Fruit fly (Drosophila melanogaster): ENCODE measurements around the gene Wdr24.

Wdr24 gene

DNA sequence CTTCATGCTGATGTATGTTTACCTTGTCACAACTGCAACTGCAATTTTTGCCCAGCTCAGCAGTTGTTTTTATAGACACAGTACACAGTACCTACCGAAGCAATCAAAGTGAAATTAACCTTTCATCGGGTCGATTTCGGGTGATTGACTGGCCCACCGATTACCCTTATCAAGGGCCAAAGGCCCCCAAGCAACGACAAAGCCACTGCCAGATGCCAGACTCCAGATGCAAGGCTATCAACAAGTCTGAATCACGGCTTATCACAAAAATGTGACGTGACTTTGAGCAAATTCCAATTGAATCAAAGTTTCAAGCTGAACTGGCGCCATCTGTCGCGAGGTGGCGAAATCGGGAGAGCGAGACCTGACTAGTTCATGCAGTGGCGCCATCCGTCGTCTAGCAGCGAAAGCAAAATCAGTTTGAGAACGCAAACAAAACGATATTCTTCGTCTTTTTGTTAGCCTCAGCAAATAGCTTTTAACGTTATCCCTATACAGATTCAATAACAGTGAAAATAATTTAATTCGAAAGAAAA, 28.0 kb downstream of the Wdr24 start, which contains the start of gene Obp99b (continued):
- no peak for TF ChIP-seq lbe (GFP tag; optimal IDR thresholded peaks at IDR 0.05)
- TF ChIP-seq slbo (GFP tag; IDR thresholded peaks at IDR 0.05) = peak; percentile 79
- TF ChIP-seq H15 (GFP tag; IDR thresholded peaks at IDR 0.05) = peak; percentile 90
- TF ChIP-seq CG13296 (GFP tag; optimal IDR thresholded peaks at IDR 0.05) = peak; percentile 75
- peak; percentile 63; the same call in 1 of the 2 replicates for TF ChIP-seq bowl (GFP tag; IDR thresholded peaks at IDR 0.05)
- TF ChIP-seq MESR4 (GFP tag; optimal IDR thresholded peaks at IDR 0.05) = peak; percentile 22
- peak; percentile 44 for TF ChIP-seq CG18599 (GFP tag; optimal IDR thresholded peaks at IDR 0.05)
- TF ChIP-seq Optix (GFP tag; IDR thresholded peaks at IDR 0.05) = peak; percentile 84
- peak; percentile 58 for TF ChIP-seq CG11504 (tag; optimal IDR thresholded peaks at IDR 0.05)
- TF ChIP-seq fd64A (GFP tag; optimal IDR thresholded peaks at IDR 0.05) = peak; percentile 87
- TF ChIP-seq CG15011 (GFP tag; optimal IDR thresholded peaks at IDR 0.05) = peak; percentile 48
- TF ChIP-seq cas (GFP tag; IDR thresholded peaks at IDR 0.05) = 0 out of 2 replicates have a peak, but pooled peaks have one; percentile 20
- TF ChIP-seq E2f1 (GFP tag; IDR thresholded peaks at IDR 0.05) = peak; percentile 71
- TF ChIP-seq Mad (GFP tag; optimal IDR thresholded peaks at IDR 0.05) = peak; percentile 78
- peak; percentile 34 for TF ChIP-seq Neu2 (GFP tag; optimal IDR thresholded peaks at IDR 0.05; ENCODE audit: borderline replicate concordance)
- TF ChIP-seq Doc2 (GFP tag; IDR thresholded peaks at IDR 0.05) = 0 out of 2 replicates have a peak, but pooled peaks have one; percentile 34
- no peak for TF ChIP-seq prd (optimal IDR thresholded peaks at IDR 0.05)
- TF ChIP-seq prd (GFP tag; IDR thresholded peaks at IDR 0.05) = peak; percentile 77
- peak; percentile 10 for TF ChIP-seq salm (tag; optimal IDR thresholded peaks at IDR 0.05)
- no peak for TF ChIP-seq Abd-B (GFP tag; optimal IDR thresholded peaks at IDR 0.05)
- TF ChIP-seq luna (GFP tag; optimal IDR thresholded peaks at IDR 0.05) = no peak
- peak; percentile 82 for TF ChIP-seq CG1233 (GFP tag; optimal IDR thresholded peaks at IDR 0.05)
- peak; percentile 94 for TF ChIP-seq CTCF (GFP tag; optimal IDR thresholded peaks at IDR 0.05)
- peak; percentile 25 for TF ChIP-seq da (GFP tag; optimal IDR thresholded peaks at IDR 0.05)
- peak; percentile 12 for TF ChIP-seq Kr (GFP tag; optimal IDR thresholded peaks at IDR 0.05)
- peak; percentile 79 for TF ChIP-seq BtbVII (GFP tag; optimal IDR thresholded peaks at IDR 0.05)
- TF ChIP-seq kni (GFP tag; optimal IDR thresholded peaks at IDR 0.05) = peak; percentile 52
- peak; percentile 85 for TF ChIP-seq CG10979 (tag; optimal IDR thresholded peaks at IDR 0.05)
- peak; percentile 6 for TF ChIP-seq Dek (tag; optimal IDR thresholded peaks at IDR 0.05)
- peak; percentile 91 for TF ChIP-seq CG12071 (GFP tag; optimal IDR thresholded peaks at IDR 0.05)
- no peak for TF ChIP-seq pros (GFP tag; optimal IDR thresholded peaks at IDR 0.05)
- TF ChIP-seq CG4820 (GFP tag; optimal IDR thresholded peaks at IDR 0.05) = peak; percentile 76
- peak; percentile 47 for TF ChIP-seq CG18476 (GFP tag; optimal IDR thresholded peaks at IDR 0.05)
- TF ChIP-seq kay (GFP tag; optimal IDR thresholded peaks at IDR 0.05) = no peak
- peak; percentile 47 for TF ChIP-seq fd96Cb (tag; optimal IDR thresholded peaks at IDR 0.05)
- peak; percentile 42 for TF ChIP-seq pnt (GFP tag; optimal IDR thresholded peaks at IDR 0.05)
- TF ChIP-seq trem (tag; optimal IDR thresholded peaks at IDR 0.05) = peak; percentile 46
- TF ChIP-seq MBD-R2 (GFP tag; IDR thresholded peaks at IDR 0.05) = 0 out of 2 replicates have a peak, but pooled peaks have one; percentile 18
- no peak for TF ChIP-seq D (optimal IDR thresholded peaks at IDR 0.05)
- peak; percentile 77 for TF ChIP-seq D (GFP tag; optimal IDR thresholded peaks at IDR 0.05)
- TF ChIP-seq CG18619 (GFP tag; optimal IDR thresholded peaks at IDR 0.05) = peak; percentile 73
- TF ChIP-seq oc (tag; optimal IDR thresholded peaks at IDR 0.05) = peak; percentile 36
- TF ChIP-seq Jarid2 (GFP tag; optimal IDR thresholded peaks at IDR 0.05) = peak; percentile 73
- peak; percentile 87 for TF ChIP-seq CG11247 (GFP tag; IDR thresholded peaks at IDR 0.05)
- no peak for TF ChIP-seq Ets97D (GFP tag; optimal IDR thresholded peaks at IDR 0.05)
- TF ChIP-seq CG8290 (GFP tag; optimal IDR thresholded peaks at IDR 0.05) = peak; percentile 44
- TF ChIP-seq CG8290 (tag; optimal IDR thresholded peaks at IDR 0.05) = peak; percentile 73 to 87
- peak; percentile 40; the same call in 1 of the 2 replicates for TF ChIP-seq E2f2 (GFP tag; IDR thresholded peaks at IDR 0.05)
- no peak for TF ChIP-seq run (tag; optimal IDR thresholded peaks at IDR 0.05)
- peak; percentile 69 for TF ChIP-seq disco-r (GFP tag; optimal IDR thresholded peaks at IDR 0.05)
- peak; percentile 89 for TF ChIP-seq otp (GFP tag; IDR thresholded peaks at IDR 0.05)
- TF ChIP-seq crc (GFP tag; optimal IDR thresholded peaks at IDR 0.05) = peak; percentile 23
